Fruit fly (Drosophila melanogaster) whole organism, embryonic: ENCODE results near the gene mof.

Experiments used
- ATbp ChIP-seq: fragments of 200-800 bp; sonication (Bioruptor generic); optimal IDR thresholded peaks from 2 replicates; lab custom pipeline; 2017; ENCODE audit warnings: missing biosample characterization, mild to moderate bottlenecking, missing genetic modification characterization, missing genetic modification reagents
- B-H2 ChIP-seq: fragments of 200-800 bp; sonication (Bioruptor generic); optimal IDR thresholded peaks from 2 replicates; lab custom pipeline; 2018; ENCODE audit warnings: missing biosample characterization, mild to moderate bottlenecking, missing genetic modification characterization
- CG11504 ChIP-seq: fragments of 200-800 bp; sonication (Bioruptor generic); optimal IDR thresholded peaks from 3 replicates; lab custom pipeline; 2019; ENCODE audit warnings: missing biosample characterization, mild to moderate bottlenecking, missing genetic modification characterization, moderate library complexity
- CG12219 ChIP-seq: fragments of 200-800 bp; sonication (Bioruptor generic); optimal IDR thresholded peaks from 3 replicates; lab custom pipeline; 2018; ENCODE audit warnings: missing biosample characterization, mild to moderate bottlenecking, missing genetic modification characterization
- CG13123 ChIP-seq: fragments of 200-800 bp; sonication (Bioruptor generic); optimal IDR thresholded peaks from 2 replicates; lab custom pipeline; 2016; ENCODE audit warnings: missing biosample characterization, missing genetic modification characterization
- CG13296 ChIP-seq: fragments of 200-800 bp; sonication (Bioruptor generic); optimal IDR thresholded peaks from 3 replicates; lab custom pipeline; 2018; ENCODE audit warnings: missing biosample characterization, mild to moderate bottlenecking, missing genetic modification characterization
- CG14965 ChIP-seq: fragments of 200-800 bp; sonication (Bioruptor generic); optimal IDR thresholded peaks from 2 replicates; lab custom pipeline; 2016; ENCODE audit warnings: missing biosample characterization, missing genetic modification characterization, borderline replicate concordance
- CG17802 ChIP-seq: fragments of 200-800 bp; sonication (Bioruptor generic); optimal IDR thresholded peaks from 2 replicates; lab custom pipeline; 2018; ENCODE audit warnings: missing biosample characterization, mild to moderate bottlenecking, missing genetic modification characterization, moderate library complexity
- CG3407 ChIP-seq: fragments of 200-800 bp; sonication (Bioruptor generic); optimal IDR thresholded peaks from 2 replicates; lab custom pipeline; 2018; ENCODE audit warnings: missing biosample characterization, mild to moderate bottlenecking, missing genetic modification characterization
- CG6765 ChIP-seq: fragments of 200-800 bp; sonication (Bioruptor generic); optimal IDR thresholded peaks from 3 replicates; lab custom pipeline; 2017; ENCODE audit warnings: missing biosample characterization, mild to moderate bottlenecking, missing genetic modification characterization
- CG6854 ChIP-seq: fragments of 200-800 bp; sonication (Bioruptor generic); optimal IDR thresholded peaks from 3 replicates; lab custom pipeline; 2017; ENCODE audit warnings: missing biosample characterization, mild to moderate bottlenecking, missing genetic modification characterization
- CG7928 ChIP-seq: fragments of 200-800 bp; sonication (Bioruptor generic); optimal IDR thresholded peaks from 2 replicates; lab custom pipeline; 2017; ENCODE audit warnings: missing biosample characterization, mild to moderate bottlenecking, missing genetic modification characterization
- CG9727 ChIP-seq: fragments of 200-800 bp; sonication (Bioruptor generic); optimal IDR thresholded peaks from 3 replicates; lab custom pipeline; 2017; ENCODE audit warnings: missing biosample characterization, mild to moderate bottlenecking, missing genetic modification characterization
- Dbx ChIP-seq: fragments of 200-800 bp; sonication (Bioruptor generic); IDR thresholded peaks from 3 replicates; pipeline ENCODE4 v1.3.6; 2022; ENCODE audit warnings: missing biosample characterization, missing genetic modification characterization
- Doc3 ChIP-seq: fragments of 200-800 bp; sonication (Bioruptor generic); IDR thresholded peaks from 3 replicates; pipeline ENCODE4 v1.3.6; 2022; ENCODE audit warnings: missing biosample characterization, missing genetic modification characterization; ENCODE audit not compliant: partially characterized antibody
- Ets65A ChIP-seq: fragments of 200-800 bp; sonication (Bioruptor generic); peaks from one replicate; lab custom pipeline; 2016; ENCODE audit warnings: missing biosample characterization, missing genetic modification characterization
- Hand ChIP-seq: fragments of 200-800 bp; sonication (Bioruptor generic); optimal IDR thresholded peaks from 2 replicates; lab custom pipeline; 2017; ENCODE audit warnings: mild to moderate bottlenecking, missing biosample characterization, missing genetic modification reagents, missing genetic modification characterization
- Hsf ChIP-seq: fragments of 200-800 bp; sonication (Bioruptor generic); optimal IDR thresholded peaks from 3 replicates; lab custom pipeline; 2016; ENCODE audit warnings: missing biosample characterization, missing genetic modification characterization
- Lim3 ChIP-seq: fragments of 200-800 bp; sonication (Bioruptor generic); IDR thresholded peaks from 2 replicates; pipeline ENCODE4 v1.3.6; 2022; ENCODE audit warnings: missing biosample characterization, missing genetic modification characterization
- MESR4 ChIP-seq: fragments of 200-800 bp; sonication (Bioruptor generic); optimal IDR thresholded peaks from 2 replicates; lab custom pipeline; 2018; ENCODE audit warnings: missing biosample characterization, mild to moderate bottlenecking, missing genetic modification characterization, moderate library complexity
- Meics ChIP-seq: fragments of 200-800 bp; sonication (Bioruptor generic); optimal IDR thresholded peaks from 2 replicates; lab custom pipeline; 2017; ENCODE audit warnings: missing biosample characterization, mild to moderate bottlenecking, missing genetic modification characterization
- Myb ChIP-seq: fragments of 200-800 bp; sonication (Bioruptor generic); optimal IDR thresholded peaks from 2 replicates; lab custom pipeline; 2016; ENCODE audit warnings: missing biosample characterization, missing genetic modification characterization
- NFAT ChIP-seq: fragments of 200-800 bp; sonication (Bioruptor generic); IDR thresholded peaks from 2 replicates; pipeline ENCODE4 v1.3.6; 2022; ENCODE audit warnings: missing biosample characterization, missing genetic modification characterization
- Opbp ChIP-seq: fragments of 200-800 bp; sonication (Bioruptor generic); IDR thresholded peaks from 3 replicates; pipeline ENCODE4 v1.3.6; 2022; ENCODE audit warnings: missing biosample characterization, missing genetic modification characterization; ENCODE audit not compliant: partially characterized antibody
- Xbp1 ChIP-seq: fragments of 200-800 bp; sonication (Bioruptor generic); optimal IDR thresholded peaks from 3 replicates; lab custom pipeline; 2016; ENCODE audit warnings: missing biosample characterization, mild to moderate bottlenecking, missing genetic modification characterization
- al ChIP-seq: fragments of 200-800 bp; sonication (Bioruptor generic); IDR thresholded peaks from 2 replicates; pipeline ENCODE4 v1.3.6; 2022; ENCODE audit warnings: missing biosample characterization, missing genetic modification characterization
- ara ChIP-seq: fragments of 200-800 bp; sonication (Bioruptor generic); IDR thresholded peaks from 2 replicates; pipeline ENCODE4 v1.3.6; 2022; ENCODE audit warnings: missing biosample characterization, missing genetic modification characterization
- ase ChIP-seq: fragments of 200-800 bp; sonication (Bioruptor generic); IDR thresholded peaks from 3 replicates; pipeline ENCODE4 v1.3.6; 2022; ENCODE audit warnings: missing biosample characterization, missing genetic modification characterization
- bab2 ChIP-seq: fragments of 200-800 bp; sonication (Bioruptor generic); optimal IDR thresholded peaks from 2 replicates; lab custom pipeline; 2016; ENCODE audit warnings: missing biosample characterization, missing genetic modification characterization
- bbx ChIP-seq: fragments of 200-800 bp; sonication (Bioruptor generic); IDR thresholded peaks from 2 replicates; pipeline ENCODE4 v1.3.6; 2022; ENCODE audit warnings: missing biosample characterization, missing genetic modification characterization; ENCODE audit not compliant: partially characterized antibody
- btn ChIP-seq: fragments of 200-800 bp; sonication (Bioruptor generic); optimal IDR thresholded peaks from 2 replicates; lab custom pipeline; 2016; ENCODE audit warnings: missing biosample characterization, missing genetic modification characterization
- chinmo ChIP-seq: fragments of 200-800 bp; sonication (Bioruptor generic); IDR thresholded peaks from 4 replicates; pipeline ENCODE4 v1.3.6; 2022; ENCODE audit warnings: missing biosample characterization, missing genetic modification characterization; ENCODE audit not compliant: partially characterized antibody
- corto ChIP-seq: fragments of 200-800 bp; sonication (Bioruptor generic); optimal IDR thresholded peaks from 2 replicates; lab custom pipeline; 2016; ENCODE audit warnings: missing biosample characterization, mild to moderate bottlenecking, missing genetic modification characterization, moderate library complexity
- fu2 ChIP-seq: fragments of 200-800 bp; sonication (Bioruptor generic); optimal IDR thresholded peaks from 2 replicates; lab custom pipeline; 2016; ENCODE audit warnings: missing biosample characterization, missing genetic modification characterization
- hb ChIP-seq: fragments of 200-800 bp; sonication (Bioruptor generic); IDR thresholded peaks from 3 replicates; pipeline ENCODE4 v1.3.6; 2022; ENCODE audit warnings: missing biosample characterization, missing genetic modification characterization; ENCODE audit not compliant: partially characterized antibody
- ind ChIP-seq: fragments of 200-800 bp; sonication (Bioruptor generic); optimal IDR thresholded peaks from 3 replicates; lab custom pipeline; 2016; ENCODE audit warnings: missing biosample characterization, missing genetic modification characterization
- kni ChIP-seq: fragments of 200-800 bp; sonication (Bioruptor generic); optimal IDR thresholded peaks from 3 replicates; lab custom pipeline; 2017; ENCODE audit warnings: mild to moderate bottlenecking, missing biosample characterization, missing genetic modification reagents, missing genetic modification characterization
- onecut ChIP-seq: fragments of 200-800 bp; sonication (Bioruptor generic); IDR thresholded peaks from 2 replicates; pipeline ENCODE4 v1.3.6; 2022; ENCODE audit warnings: missing biosample characterization, missing genetic modification characterization
- peb ChIP-seq: fragments of 200-800 bp; sonication (Bioruptor generic); IDR thresholded peaks from 2 replicates; pipeline ENCODE4 v1.3.6; 2022; ENCODE audit warnings: missing biosample characterization, missing genetic modification characterization
- ranshi ChIP-seq: fragments of 200-800 bp; sonication (Bioruptor generic); IDR thresholded peaks from 2 replicates; pipeline ENCODE4 v1.3.6; 2022; ENCODE audit warnings: missing biosample characterization, missing genetic modification characterization
- sc ChIP-seq, 3 experiments: fragments of >200 bp in 2 of 3; fragments of 200-800 bp in 1 of 3; sonication (Bioruptor generic) in 1 of 3; optimal IDR thresholded peaks; 2 replicates in 2 of 3; 3 replicates in 1 of 3; lab custom pipeline; 2017; ENCODE audit warnings: mild to moderate bottlenecking in 1 of 3, missing biosample characterization in 1 of 3, missing genetic modification characterization in 1 of 3, missing genetic modification reagents in 1 of 3
- sens ChIP-seq: fragments of 200-800 bp; sonication (Bioruptor generic); peaks from one replicate; lab custom pipeline; 2016; ENCODE audit warnings: missing biosample characterization, missing genetic modification characterization
- slp2 ChIP-seq: fragments of 200-800 bp; sonication (Bioruptor generic); optimal IDR thresholded peaks from 2 replicates; lab custom pipeline; 2016; ENCODE audit warnings: missing biosample characterization, missing genetic modification characterization
- sob ChIP-seq: fragments of 200-800 bp; sonication (Bioruptor generic); IDR thresholded peaks from 2 replicates; pipeline ENCODE4 v1.3.6; 2022; ENCODE audit warnings: missing biosample characterization, missing genetic modification characterization
- toy ChIP-seq: fragments of 200-800 bp; sonication (Bioruptor generic); IDR thresholded peaks from 2 replicates; pipeline ENCODE4 v1.3.6; 2022; ENCODE audit warnings: missing biosample characterization, missing genetic modification characterization

The mof gene

dm6 chrX:5901628-5902213 lies 25.1 kb upstream of the mof start (continued):
- TF ChIP-seq CG13123 (no peak), CG11504 (tag; lab: Kevin White, UChicago) (peak; percentile 24), fu2 (GFP tag; lab: Kevin White, UChicago) (no peak), corto (GFP tag; lab: Kevin White, UChicago) (peak; percentile 4), Meics (GFP tag; lab: Kevin White, UChicago) (peak; percentile 22), sob (GFP tag; lab: Robert Waterston, UW) (peak; percentile 54; the same call in 1 of the 2 replicates), CG9727 (GFP tag; lab: Kevin White, UChicago) (peak; percentile 36), chinmo (GFP tag; lab: Robert Waterston, UW) (peak; percentile 86; the same call in 2 of the 4 replicates), sc (optimal IDR thresholded peaks at IDR 0.05; lab: Kevin White, UChicago) (no peak), sc (GFP tag; optimal IDR thresholded peaks at IDR 0.05; lab: Kevin White, UChicago) (no peak), sens (peak; percentile 92), ranshi (GFP tag; lab: Robert Waterston, UW) (peak; percentile 40; the same call in 1 of the 2 replicates), ATbp (no peak), Opbp (GFP tag; lab: Robert Waterston, UW) (peak; percentile 40; the same call in 2 of the 3 replicates)
- TF ChIP-seq, all 482 proteins: peak for 172

dm6 chrX:5900146-5901093 lies 23.8 kb upstream of the mof start, which contains the start of gene Act5C:
TSS of gene Act5C (plus strand) at chrX:5900861.
- peak; percentile 59 for TF ChIP-seq CG7928 (GFP tag; lab: Kevin White, UChicago)
- TF ChIP-seq ara (GFP tag; lab: Robert Waterston, UW), result peak; percentile 96
- TF ChIP-seq Hand (GFP tag; lab: Kevin White, UChicago), result peak; percentile 78
- peak; percentile 88 for TF ChIP-seq CG17802 (tag; lab: Kevin White, UChicago)
- peak; percentile 94 for TF ChIP-seq Xbp1 (GFP tag; lab: Kevin White, UChicago)
- peak; percentile 89 for TF ChIP-seq NFAT (GFP tag; lab: Robert Waterston, UW)
- peak; percentile 69 for TF ChIP-seq Lim3 (GFP tag; lab: Robert Waterston, UW)
- peak; percentile 74 for TF ChIP-seq CG14965 (GFP tag; lab: Kevin White, UChicago)
- TF ChIP-seq toy, result peak; percentile 74
- TF ChIP-seq btn, result peak; percentile 92
- peak; percentile 73 for TF ChIP-seq kni (GFP tag; lab: Kevin White, UChicago)
- no peak for TF ChIP-seq B-H2
- peak; percentile 84 for TF ChIP-seq Myb
- TF ChIP-seq hb (GFP tag; lab: Robert Waterston, UW), result no peak
- TF ChIP-seq slp2 (GFP tag; lab: Kevin White, UChicago), result peak; percentile 94
- peak; percentile 56 for TF ChIP-seq bbx (GFP tag; lab: Robert Waterston, UW)
- TF ChIP-seq CG12219 (GFP tag; lab: Kevin White, UChicago), result peak; percentile 94
- peak; percentile 83 for TF ChIP-seq peb (GFP tag; lab: Robert Waterston, UW)
- peak; percentile 91 for TF ChIP-seq ind (GFP tag; lab: Kevin White, UChicago)
- peak; percentile 95 for TF ChIP-seq Hsf (GFP tag; lab: Kevin White, UChicago)
- peak; percentile 94 for TF ChIP-seq bab2 (GFP tag; lab: Kevin White, UChicago)
- peak; percentile 86 for TF ChIP-seq CG6854 (GFP tag; lab: Kevin White, UChicago)
- TF ChIP-seq Doc3 (GFP tag; lab: Robert Waterston, UW), result no peak
- peak; percentile 76 for TF ChIP-seq CG6765 (GFP tag; lab: Kevin White, UChicago)
- TF ChIP-seq MESR4 (GFP tag; lab: Kevin White, UChicago), result peak; percentile 57
- TF ChIP-seq onecut (GFP tag; lab: Robert Waterston, UW), result peak; percentile 93
- peak; percentile 99 for TF ChIP-seq Ets65A
- TF ChIP-seq CG3407 (GFP tag; lab: Kevin White, UChicago), result peak; percentile 92
- peak; percentile 87 for TF ChIP-seq CG13123
- TF ChIP-seq CG13296 (GFP tag; lab: Kevin White, UChicago), result peak; percentile 90
- TF ChIP-seq Dbx (GFP tag; lab: Robert Waterston, UW), result peak; percentile 89; the same call in 2 of the 3 replicates
- peak; percentile 85 for TF ChIP-seq al (GFP tag; lab: Robert Waterston, UW)
- TF ChIP-seq ase (GFP tag; lab: Robert Waterston, UW), result peak; percentile 87
